Fruit fly (Drosophila melanogaster): ENCODE results near the gene Vdup1.

DNA sequence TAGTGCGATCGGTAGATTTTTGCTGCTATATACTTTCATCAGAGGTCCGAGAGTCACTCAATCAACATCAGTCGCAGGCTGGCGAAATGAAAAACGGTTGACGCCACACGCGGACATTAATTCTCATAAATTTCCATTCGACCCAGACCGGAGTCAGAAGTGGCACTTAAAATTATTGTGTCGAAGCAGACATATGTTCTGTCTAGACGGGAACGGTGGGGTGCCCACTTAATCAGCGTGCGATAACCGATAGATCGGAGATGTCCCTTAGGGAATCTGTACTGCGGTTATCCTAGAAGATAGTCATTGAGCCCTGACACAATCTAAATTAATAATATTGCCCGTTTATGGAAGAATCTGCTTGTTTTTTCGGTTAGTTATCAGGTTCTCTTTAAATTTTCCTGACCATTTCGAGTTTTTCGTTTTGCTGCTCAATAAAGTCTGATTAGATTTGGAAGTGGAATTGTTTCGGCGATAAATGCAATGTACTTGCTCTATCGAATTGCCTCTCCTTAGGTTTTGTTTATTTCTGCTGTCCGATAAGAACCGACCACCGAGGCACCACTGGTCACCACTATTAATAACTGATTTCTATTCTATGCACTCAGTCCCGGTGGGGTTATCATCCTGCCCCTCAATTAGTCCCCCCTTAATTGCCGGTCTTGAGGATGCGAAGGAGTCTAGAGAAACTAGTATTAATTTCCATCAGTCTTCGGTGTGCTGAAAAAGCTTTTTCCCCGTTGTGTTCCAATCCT is 16.8 kb downstream of the Vdup1 start:
- TF ChIP-seq CG8119 (GFP tag; IDR thresholded peaks at IDR 0.05) (no peak), spab (GFP tag; optimal IDR thresholded peaks at IDR 0.05) (no peak), CG15336 (GFP tag; IDR thresholded peaks at IDR 0.05) (no peak), dsx (GFP tag; optimal IDR thresholded peaks at IDR 0.05; ENCODE audit: poor library complexity, severe bottlenecking) (no peak), Hr39 (GFP tag; optimal IDR thresholded peaks at IDR 0.05) (no peak), salr (GFP tag; optimal IDR thresholded peaks at IDR 0.05) (no peak)
